Fruit fly (Drosophila melanogaster): Measurements from ENCODE around the gene Lip4.

dm6 chr2L:10514586-10515137, 12.7 kb upstream of the Lip4 start:
- no peak for TF ChIP-seq CG17385 (GFP tag; optimal IDR thresholded peaks at IDR 0.05)
- TF ChIP-seq CG11093 (GFP tag; IDR thresholded peaks at IDR 0.05) = no peak
- TF ChIP-seq her (GFP tag; optimal IDR thresholded peaks at IDR 0.05) = no peak
- no peak for TF ChIP-seq CG15514 (GFP tag; optimal IDR thresholded peaks at IDR 0.05)
- TF ChIP-seq sens (GFP tag) = no peak
- TF ChIP-seq wek (GFP tag; optimal IDR thresholded peaks at IDR 0.05) = no peak
- no peak for TF ChIP-seq tx (GFP tag; optimal IDR thresholded peaks at IDR 0.05)
- TF ChIP-seq C15 (GFP tag; IDR thresholded peaks at IDR 0.05) = no peak
- TF ChIP-seq Dll (GFP tag; IDR thresholded peaks at IDR 0.05; ENCODE audit: partially characterized antibody) = no peak
- no peak for TF ChIP-seq odd (GFP tag; optimal IDR thresholded peaks at IDR 0.05)
